Fruit fly (Drosophila melanogaster) whole organism, embryonic: ENCODE data around the gene Eig71Eg.

ENCODE experiments used
- B-H1 ChIP-seq: fragments of 200-800 bp; sonication (Bioruptor generic); IDR thresholded peaks from 3 replicates; pipeline ENCODE4 v1.3.6; 2022; ENCODE audit warnings: missing biosample characterization, missing genetic modification characterization
- B-H2 ChIP-seq: fragments of 200-800 bp; sonication (Bioruptor generic); optimal IDR thresholded peaks from 2 replicates; lab custom pipeline; 2018; ENCODE audit warnings: missing biosample characterization, mild to moderate bottlenecking, missing genetic modification characterization
- Bdp1 ChIP-seq: fragments of 200-800 bp; sonication (Bioruptor generic); optimal IDR thresholded peaks from 3 replicates; lab custom pipeline; 2016; ENCODE audit warnings: missing biosample characterization, missing genetic modification characterization
- CG10267 ChIP-seq: fragments of 200-800 bp; sonication (Bioruptor generic); optimal IDR thresholded peaks from 2 replicates; lab custom pipeline; 2018; ENCODE audit warnings: missing biosample characterization, mild to moderate bottlenecking, missing genetic modification characterization, moderate library complexity
- CG10654 ChIP-seq: fragments of 200-800 bp; sonication (Bioruptor generic); optimal IDR thresholded peaks from 2 replicates; lab custom pipeline; 2016; ENCODE audit warnings: missing biosample characterization, missing genetic modification characterization
- CG11504 ChIP-seq: fragments of 200-800 bp; sonication (Bioruptor generic); optimal IDR thresholded peaks from 3 replicates; lab custom pipeline; 2019; ENCODE audit warnings: missing biosample characterization, mild to moderate bottlenecking, missing genetic modification characterization, moderate library complexity
- CG14014 ChIP-seq: fragments of 200-800 bp; sonication (Bioruptor generic); IDR thresholded peaks from 2 replicates; pipeline ENCODE4 v1.3.6; 2022; ENCODE audit warnings: missing biosample characterization, missing genetic modification characterization
- CG17568 ChIP-seq: fragments of 200-800 bp; sonication (Bioruptor generic); optimal IDR thresholded peaks from 2 replicates; lab custom pipeline; 2018; ENCODE audit warnings: missing biosample characterization, mild to moderate bottlenecking, missing genetic modification characterization, moderate library complexity
- CG1832 ChIP-seq: fragments of 200-800 bp; sonication (Bioruptor generic); optimal IDR thresholded peaks from 2 replicates; lab custom pipeline; 2017; ENCODE audit warnings: missing biosample characterization, mild to moderate bottlenecking, missing genetic modification characterization, inconsistent platforms
- CG18599 ChIP-seq: fragments of 200-800 bp; sonication (Bioruptor generic); optimal IDR thresholded peaks from 3 replicates; lab custom pipeline; 2017; ENCODE audit warnings: missing biosample characterization, missing genetic modification characterization, mild to moderate bottlenecking, moderate library complexity, missing genetic modification reagents
- CG31388 ChIP-seq: fragments of 200-800 bp; sonication (Bioruptor generic); optimal IDR thresholded peaks from 2 replicates; lab custom pipeline; 2016; ENCODE audit warnings: missing biosample characterization, missing genetic modification characterization
- CG3163 ChIP-seq: fragments of 200-800 bp; sonication (Bioruptor generic); optimal IDR thresholded peaks from 3 replicates; lab custom pipeline; 2016; ENCODE audit warnings: missing biosample characterization, missing genetic modification characterization
- CG4360 ChIP-seq: fragments of 200-800 bp; sonication (Bioruptor generic); IDR thresholded peaks from 2 replicates; pipeline ENCODE4 v1.3.6; 2022; ENCODE audit warnings: missing biosample characterization, missing genetic modification characterization
- CG6683 ChIP-seq: fragments of 200-800 bp; sonication (Bioruptor generic); optimal IDR thresholded peaks from 2 replicates; lab custom pipeline; 2017; ENCODE audit warnings: missing biosample characterization, mild to moderate bottlenecking, missing genetic modification characterization, missing genetic modification reagents
- CG6765 ChIP-seq: fragments of 200-800 bp; sonication (Bioruptor generic); optimal IDR thresholded peaks from 3 replicates; lab custom pipeline; 2017; ENCODE audit warnings: missing biosample characterization, mild to moderate bottlenecking, missing genetic modification characterization
- CG6813 ChIP-seq: fragments of 200-800 bp; sonication (Bioruptor generic); optimal IDR thresholded peaks from 2 replicates; lab custom pipeline; 2017; ENCODE audit warnings: missing biosample characterization, missing genetic modification characterization, mild to moderate bottlenecking, moderate library complexity, missing genetic modification reagents
- CG9876 ChIP-seq: fragments of 200-800 bp; sonication (Bioruptor generic); optimal IDR thresholded peaks from 2 replicates; lab custom pipeline; 2016; ENCODE audit warnings: missing biosample characterization, missing genetic modification characterization
- CG9932 ChIP-seq: fragments of 200-800 bp; sonication (Bioruptor generic); IDR thresholded peaks from 2 replicates; pipeline ENCODE4 v1.3.6; 2022; ENCODE audit warnings: missing biosample characterization, missing genetic modification characterization
- Camta ChIP-seq: fragments of 200-800 bp; sonication (Bioruptor generic); optimal IDR thresholded peaks from 2 replicates; lab custom pipeline; 2016; ENCODE audit warnings: missing biosample characterization, missing genetic modification characterization
- CrebB ChIP-seq: fragments of 200-800 bp; sonication (Bioruptor generic); optimal IDR thresholded peaks from 3 replicates; lab custom pipeline; 2018; ENCODE audit warnings: missing biosample characterization, mild to moderate bottlenecking, missing genetic modification characterization
- Ets65A ChIP-seq: fragments of 200-800 bp; sonication (Bioruptor generic); peaks from one replicate; lab custom pipeline; 2016; ENCODE audit warnings: missing biosample characterization, missing genetic modification characterization
- GATAe ChIP-seq: fragments of 200-800 bp; sonication (Bioruptor generic); conservative IDR thresholded peaks from 2 replicates; pipeline ENCODE4 v1.3.6; 2022; ENCODE audit warnings: missing biosample characterization, missing genetic modification characterization
- Max ChIP-seq: fragments of 200-800 bp; sonication (Bioruptor generic); optimal IDR thresholded peaks from 2 replicates; lab custom pipeline; 2016; ENCODE audit warnings: missing biosample characterization, mild to moderate bottlenecking, missing genetic modification characterization
- Med ChIP-seq: fragments of 200-800 bp; sonication (Bioruptor generic); peaks from one replicate; lab custom pipeline; 2016; ENCODE audit warnings: missing biosample characterization, missing genetic modification characterization, mild to moderate bottlenecking, inconsistent platforms, moderate library complexity
- Meics ChIP-seq: fragments of 200-800 bp; sonication (Bioruptor generic); optimal IDR thresholded peaks from 2 replicates; lab custom pipeline; 2017; ENCODE audit warnings: missing biosample characterization, mild to moderate bottlenecking, missing genetic modification characterization
- NC2α ChIP-seq: fragments of 200-800 bp; sonication (Bioruptor generic); optimal IDR thresholded peaks from 2 replicates; lab custom pipeline; 2016; ENCODE audit warnings: missing biosample characterization, missing genetic modification characterization
- Oaz ChIP-seq: fragments of 200-800 bp; sonication (Bioruptor generic); IDR thresholded peaks from 2 replicates; pipeline ENCODE4 v1.3.6; 2022; ENCODE audit warnings: missing biosample characterization, missing genetic modification characterization
- Stat92E ChIP-seq, 3 experiments: fragments of >200 bp in 2 of 3; fragments of 200-800 bp in 1 of 3; sonication (Bioruptor generic) in 1 of 3; optimal IDR thresholded peaks; 2 replicates each; lab custom pipeline; 2017 to 2019; ENCODE audit warnings: missing biosample characterization in 3 of 3, missing genetic modification characterization in 3 of 3, mild to moderate bottlenecking in 1 of 3, moderate library complexity in 1 of 3
- Tbp ChIP-seq: fragments of >200 bp; optimal IDR thresholded peaks from 2 replicates; lab custom pipeline; 2018; ENCODE audit warnings: missing biosample characterization, missing genetic modification characterization
- Trl ChIP-seq, 3 experiments: fragments of >200 bp in 2 of 3; fragments of 200-800 bp in 1 of 3; sonication (Bioruptor generic) in 1 of 3; optimal IDR thresholded peaks; 2 replicates in 1 of 3; 3 replicates in 2 of 3; lab custom pipeline; 2016 to 2017; ENCODE audit warnings: missing biosample characterization in 1 of 3, missing genetic modification characterization in 1 of 3
- ato ChIP-seq: fragments of 200-800 bp; sonication (Bioruptor generic); IDR thresholded peaks from 2 replicates; pipeline ENCODE4 v1.3.6; 2022; ENCODE audit warnings: missing biosample characterization, missing genetic modification characterization; ENCODE audit not compliant: partially characterized antibody
- bab2 ChIP-seq: fragments of 200-800 bp; sonication (Bioruptor generic); optimal IDR thresholded peaks from 2 replicates; lab custom pipeline; 2016; ENCODE audit warnings: missing biosample characterization, missing genetic modification characterization
- bcd ChIP-seq: fragments of 200-800 bp; sonication (Bioruptor generic); optimal IDR thresholded peaks from 2 replicates; lab custom pipeline; 2017; ENCODE audit warnings: missing biosample characterization, mild to moderate bottlenecking, missing genetic modification characterization
- cad ChIP-seq: fragments of >200 bp; optimal IDR thresholded peaks from 2 replicates; lab custom pipeline; 2017; ENCODE audit warnings: missing biosample characterization, missing genetic modification characterization
- dpn ChIP-seq, 2 experiments: fragments of 200-800 bp; sonication (Bioruptor generic); optimal IDR thresholded peaks; 3 replicates each; lab custom pipeline; 2016; ENCODE audit warnings: missing biosample characterization in 2 of 2, missing genetic modification characterization in 2 of 2
- dysf ChIP-seq: fragments of 200-800 bp; sonication (Bioruptor generic); IDR thresholded peaks from 3 replicates; pipeline ENCODE4 v1.3.6; 2022; ENCODE audit warnings: missing biosample characterization, missing genetic modification characterization
- fd102C ChIP-seq: fragments of 200-800 bp; sonication (Bioruptor generic); optimal IDR thresholded peaks from 2 replicates; lab custom pipeline; 2018; ENCODE audit warnings: missing biosample characterization, mild to moderate bottlenecking, missing genetic modification characterization, moderate library complexity
- h ChIP-seq: fragments of >200 bp; optimal IDR thresholded peaks from 2 replicates; lab custom pipeline; 2017
- jumu ChIP-seq: fragments of 200-800 bp; sonication (Bioruptor generic); optimal IDR thresholded peaks from 3 replicates; lab custom pipeline; 2016; ENCODE audit warnings: missing biosample characterization, missing genetic modification characterization
- kay ChIP-seq: fragments of 200-800 bp; sonication (Bioruptor generic); optimal IDR thresholded peaks from 2 replicates; lab custom pipeline; 2016; ENCODE audit warnings: missing biosample characterization, missing genetic modification characterization
- lab ChIP-seq: fragments of 200-800 bp; sonication (Bioruptor generic); optimal IDR thresholded peaks from 3 replicates; lab custom pipeline; 2017; ENCODE audit warnings: missing biosample characterization, missing genetic modification characterization, mild to moderate bottlenecking, moderate library complexity, missing genetic modification reagents
- lilli ChIP-seq: fragments of 200-800 bp; sonication (Bioruptor generic); optimal IDR thresholded peaks from 3 replicates; lab custom pipeline; 2016; ENCODE audit warnings: missing biosample characterization, missing genetic modification characterization
- lov ChIP-seq, 2 experiments: fragments of 200-800 bp in 1 of 2; fragments of >200 bp in 1 of 2; sonication (Bioruptor generic) in 1 of 2; IDR thresholded peaks in 1 of 2; optimal IDR thresholded peaks in 1 of 2; 2 replicates in 1 of 2; 3 replicates in 1 of 2; pipeline versions ENCODE4 v1.3.6 to Lab custom; 2017 to 2022; ENCODE audit warnings: missing biosample characterization in 1 of 2, missing genetic modification characterization in 1 of 2
- nau ChIP-seq: fragments of 200-800 bp; sonication (Bioruptor generic); optimal IDR thresholded peaks from 3 replicates; lab custom pipeline; 2017; ENCODE audit warnings: missing biosample characterization, mild to moderate bottlenecking, missing genetic modification characterization, missing genetic modification reagents
- nerfin-2 ChIP-seq: fragments of 200-800 bp; sonication (Bioruptor generic); IDR thresholded peaks from 2 replicates; pipeline ENCODE4 v1.3.6; 2022; ENCODE audit warnings: missing biosample characterization, missing genetic modification characterization; ENCODE audit not compliant: partially characterized antibody
- pho ChIP-seq: fragments of 200-800 bp; sonication (Bioruptor generic); optimal IDR thresholded peaks from 2 replicates; lab custom pipeline; 2016; ENCODE audit warnings: missing biosample characterization, missing genetic modification characterization
- row ChIP-seq: fragments of 200-800 bp; sonication (Bioruptor generic); IDR thresholded peaks from 3 replicates; pipeline ENCODE4 v1.3.6; 2022; ENCODE audit warnings: missing biosample characterization, missing genetic modification characterization
- trh ChIP-seq: fragments of 200-800 bp; sonication (Bioruptor generic); optimal IDR thresholded peaks from 2 replicates; lab custom pipeline; 2016; ENCODE audit warnings: missing biosample characterization, missing genetic modification characterization
- unc-4 ChIP-seq: fragments of 200-800 bp; sonication (Bioruptor generic); IDR thresholded peaks from 2 replicates; pipeline ENCODE4 v1.3.6; 2022; ENCODE audit warnings: missing biosample characterization, missing genetic modification characterization; ENCODE audit not compliant: partially characterized antibody
- zen2 ChIP-seq: fragments of 200-800 bp; sonication (Bioruptor generic); IDR thresholded peaks from 3 replicates; pipeline ENCODE4 v1.3.6; 2022; ENCODE audit warnings: missing biosample characterization, missing genetic modification characterization; ENCODE audit not compliant: partially characterized antibody

The Eig71Eg gene

DNA sequence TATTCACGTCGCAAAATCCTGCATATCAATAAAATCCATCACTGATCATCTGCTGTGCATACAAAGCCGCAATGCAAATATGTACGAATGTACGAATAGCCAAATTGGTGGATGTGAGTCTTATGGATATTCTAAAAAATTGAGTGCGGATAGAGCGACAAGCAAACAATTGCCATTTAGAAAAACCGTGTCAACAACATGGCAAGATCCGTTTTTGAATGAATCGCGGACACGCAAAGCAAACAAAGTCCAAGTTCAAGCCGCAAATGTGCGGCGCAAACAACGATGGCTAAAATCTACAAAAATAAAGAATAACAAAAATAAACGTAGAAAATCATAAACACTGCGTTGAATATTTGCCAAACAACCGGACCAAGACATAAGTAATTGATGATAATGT is 32.1 kb downstream of the Eig71Eg start (continued):
- TF ChIP-seq CG9932 (GFP tag; lab: Robert Waterston, UW) = peak; percentile 31; the same call in 1 of the 2 replicates
- TF ChIP-seq B-H2 (GFP tag; lab: Kevin White, UChicago) = peak; percentile 41
- TF ChIP-seq Bdp1 (GFP tag; lab: Kevin White, UChicago) = no peak
- peak; percentile 47 for TF ChIP-seq lab (GFP tag; lab: Kevin White, UChicago)
- TF ChIP-seq NC2α (GFP tag; lab: Kevin White, UChicago) = no peak
- peak; percentile 83 for TF ChIP-seq Med
- TF ChIP-seq fd102C = peak; percentile 50
- TF ChIP-seq dpn (GFP tag; optimal IDR thresholded peaks at IDR 0.05; lab: Kevin White, UChicago) = peak in 1 of 2 experiments; percentile 7
- no peak for TF ChIP-seq nau (GFP tag; lab: Kevin White, UChicago)
- TF ChIP-seq lov (optimal IDR thresholded peaks at IDR 0.05; lab: Kevin White, UChicago) = no peak
- 0 out of 3 replicates have a peak, but pooled peaks have one; percentile 47 for TF ChIP-seq lov (GFP tag; IDR thresholded peaks at IDR 0.05; lab: Robert Waterston, UW)
- peak; percentile 28 for TF ChIP-seq CrebB (tag; lab: Kevin White, UChicago)
- TF ChIP-seq ato = no peak
- TF ChIP-seq CG11504 (tag; lab: Kevin White, UChicago) = no peak
- no peak for TF ChIP-seq Ets65A
- TF ChIP-seq GATAe (GFP tag; lab: Robert Waterston, UW) = no peak
- no peak for TF ChIP-seq h (lab: Kevin White, UChicago)
- no peak for TF ChIP-seq zen2 (GFP tag; lab: Robert Waterston, UW)
- no peak for TF ChIP-seq cad
- TF ChIP-seq CG18599 = peak; percentile 1
- peak; percentile 18 for TF ChIP-seq pho (GFP tag; lab: Kevin White, UChicago)
- TF ChIP-seq CG6765 = no peak
- no peak for TF ChIP-seq Trl (optimal IDR thresholded peaks at IDR 0.05; lab: Kevin White, UChicago)
- TF ChIP-seq Trl (GFP tag; optimal IDR thresholded peaks at IDR 0.05; lab: Kevin White, UChicago) = peak; percentile 13
- TF ChIP-seq CG14014 = peak; percentile 61; the same call in 1 of the 2 replicates
- no peak for TF ChIP-seq CG9876 (GFP tag; lab: Kevin White, UChicago)
- peak; percentile 13 for TF ChIP-seq bcd (GFP tag; lab: Kevin White, UChicago)
- TF ChIP-seq kay = no peak
- TF ChIP-seq Oaz = no peak
- no peak for TF ChIP-seq Max
- TF ChIP-seq nerfin-2 = no peak
- TF ChIP-seq CG10267 (tag; lab: Kevin White, UChicago) = no peak
- no peak for TF ChIP-seq Stat92E (GFP tag; optimal IDR thresholded peaks at IDR 0.05; lab: Kevin White, UChicago)
- peak; percentile 52 for TF ChIP-seq CG6813 (GFP tag; lab: Kevin White, UChicago)
- TF ChIP-seq row (GFP tag; lab: Robert Waterston, UW) = no peak
- peak; percentile 27; the same call in 1 of the 3 replicates for TF ChIP-seq dysf (GFP tag; lab: Robert Waterston, UW)
- no peak for TF ChIP-seq CG31388
- TF ChIP-seq CG1832 (GFP tag; lab: Kevin White, UChicago) = no peak
- no peak for TF ChIP-seq CG3163 (GFP tag; lab: Kevin White, UChicago)
- TF ChIP-seq unc-4 = no peak
- TF ChIP-seq jumu (GFP tag; lab: Kevin White, UChicago) = no peak
- TF ChIP-seq CG10654 = no peak
- TF ChIP-seq CG4360 (GFP tag; lab: Robert Waterston, UW) = no peak
- no peak for TF ChIP-seq CG17568 (GFP tag; lab: Kevin White, UChicago)
- no peak for TF ChIP-seq CG6683
- TF ChIP-seq lilli (GFP tag; lab: Kevin White, UChicago) = no peak
- TF ChIP-seq trh = no peak
- TF ChIP-seq bab2 (GFP tag; lab: Kevin White, UChicago) = peak; percentile 9
- peak; percentile 35 for TF ChIP-seq Meics (GFP tag; lab: Kevin White, UChicago)
- TF ChIP-seq Camta (GFP tag; lab: Kevin White, UChicago) = peak; percentile 1
- TF ChIP-seq Tbp (GFP tag; lab: Kevin White, UChicago) = no peak
- TF ChIP-seq B-H1 (GFP tag; lab: Robert Waterston, UW) = no peak
